Worm (Caenorhabditis elegans) whole organism, mixed stage, embryonic: Measurements from ENCODE around the gene C01G10.1.

Experiments
- snpc-4 ChIP-seq: fragments of 150-350 bp; optimal IDR thresholded peaks from 2 replicates; lab custom pipeline; 2014; ENCODE audit warnings: missing biosample characterization, missing genetic modification characterization
- unc-39 ChIP-seq: fragments of 150-350 bp; optimal IDR thresholded peaks from 2 replicates; lab custom pipeline; 2014; ENCODE audit warnings: missing biosample characterization, missing genetic modification characterization
- unc-62 ChIP-seq: fragments of 150-350 bp; optimal IDR thresholded peaks from 2 replicates; lab custom pipeline; 2014; ENCODE audit warnings: missing biosample characterization, missing genetic modification reagents, missing genetic modification characterization

DNA sequence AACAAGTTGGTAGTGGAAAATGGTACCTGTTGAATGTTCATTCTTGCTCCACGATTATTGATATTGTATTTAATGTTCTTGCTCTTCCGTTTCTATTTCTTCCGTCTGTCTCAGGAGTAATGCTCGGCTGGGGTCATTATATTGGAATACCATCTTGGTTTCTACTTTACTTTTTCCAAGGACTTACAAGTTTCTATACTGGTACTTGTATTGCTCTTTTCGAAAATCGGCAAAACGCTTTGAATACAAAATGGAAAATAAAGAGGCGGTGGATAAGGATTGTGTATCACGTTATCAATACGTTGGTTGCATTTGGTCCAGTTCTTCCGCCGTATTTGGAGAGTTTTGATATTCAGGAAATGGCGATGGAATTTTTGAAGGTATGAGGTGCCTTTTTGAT is 52.5 kb downstream of the C01G10.1 start:
- TF ChIP-seq unc-39 (tag; lab: Kevin White, UChicago), result no peak
- TF ChIP-seq unc-62, result no peak
- TF ChIP-seq snpc-4 (tag; lab: Kevin White, UChicago), result no peak
